Fruit fly (Drosophila melanogaster) whole organism, embryonic: ENCODE data around the gene CG7381.

Source experiments
- Adf1 ChIP-seq: fragments of 200-800 bp; sonication (Bioruptor generic); IDR thresholded peaks from 2 replicates; pipeline ENCODE4 v1.3.6; 2022; ENCODE audit warnings: missing biosample characterization, missing genetic modification characterization
- Atf3 ChIP-seq: fragments of 200-800 bp; sonication (Bioruptor generic); optimal IDR thresholded peaks from 3 replicates; lab custom pipeline; 2016; ENCODE audit warnings: missing biosample characterization, missing genetic modification characterization
- C15 ChIP-seq: fragments of 200-800 bp; sonication (Bioruptor generic); IDR thresholded peaks from 3 replicates; pipeline ENCODE4 v1.3.6; 2022; ENCODE audit warnings: missing biosample characterization, missing genetic modification characterization
- CG10543 ChIP-seq: fragments of 200-800 bp; sonication (Bioruptor generic); optimal IDR thresholded peaks from 3 replicates; lab custom pipeline; 2017; ENCODE audit warnings: missing biosample characterization, mild to moderate bottlenecking, missing genetic modification characterization, moderate library complexity
- CG15479 ChIP-seq: fragments of 200-800 bp; sonication (Bioruptor generic); optimal IDR thresholded peaks from 3 replicates; lab custom pipeline; 2019; ENCODE audit warnings: missing biosample characterization, mild to moderate bottlenecking, missing genetic modification characterization, moderate library complexity
- CG1603 ChIP-seq: fragments of 200-800 bp; sonication (Bioruptor generic); optimal IDR thresholded peaks from 2 replicates; lab custom pipeline; 2019; ENCODE audit warnings: missing biosample characterization, mild to moderate bottlenecking, missing genetic modification characterization, moderate library complexity
- CG17568 ChIP-seq: fragments of 200-800 bp; sonication (Bioruptor generic); optimal IDR thresholded peaks from 2 replicates; lab custom pipeline; 2018; ENCODE audit warnings: missing biosample characterization, mild to moderate bottlenecking, missing genetic modification characterization, moderate library complexity
- CG1792 ChIP-seq: fragments of 200-800 bp; sonication (Bioruptor generic); optimal IDR thresholded peaks from 2 replicates; lab custom pipeline; 2016; ENCODE audit warnings: missing biosample characterization, missing genetic modification characterization
- CG31441 ChIP-seq: fragments of 200-800 bp; sonication (Bioruptor generic); IDR thresholded peaks from 2 replicates; pipeline ENCODE4 v1.3.6; 2022; ENCODE audit warnings: missing biosample characterization, missing genetic modification characterization
- CG32532 ChIP-seq: fragments of 200-800 bp; sonication (Bioruptor generic); IDR thresholded peaks from 2 replicates; pipeline ENCODE4 v1.3.6; 2022; ENCODE audit warnings: missing biosample characterization, missing genetic modification characterization
- CG32772 ChIP-seq: fragments of 200-800 bp; sonication (Bioruptor generic); IDR thresholded peaks from 2 replicates; pipeline ENCODE4 v1.3.6; 2022; ENCODE audit warnings: missing biosample characterization, missing genetic modification characterization
- CG34376 ChIP-seq: fragments of 200-800 bp; sonication (Bioruptor generic); optimal IDR thresholded peaks from 2 replicates; lab custom pipeline; 2018; ENCODE audit warnings: missing biosample characterization, mild to moderate bottlenecking, missing genetic modification characterization
- CG6175 ChIP-seq: fragments of 200-800 bp; sonication (Bioruptor generic); IDR thresholded peaks from 3 replicates; pipeline ENCODE4 v1.3.6; 2022; ENCODE audit warnings: missing biosample characterization, missing genetic modification characterization
- CG6654 ChIP-seq: fragments of 200-800 bp; sonication (Bioruptor generic); optimal IDR thresholded peaks from 2 replicates; lab custom pipeline; 2017; ENCODE audit warnings: missing biosample characterization, mild to moderate bottlenecking, missing genetic modification characterization
- CG7987 ChIP-seq: fragments of 200-800 bp; sonication (Bioruptor generic); optimal IDR thresholded peaks from 2 replicates; lab custom pipeline; 2018; ENCODE audit warnings: missing biosample characterization, mild to moderate bottlenecking, missing genetic modification characterization, moderate library complexity
- CG8359 ChIP-seq: fragments of 200-800 bp; sonication (Bioruptor generic); optimal IDR thresholded peaks from 2 replicates; lab custom pipeline; 2017; ENCODE audit warnings: missing biosample characterization, mild to moderate bottlenecking, missing genetic modification characterization, borderline replicate concordance
- CG9932 ChIP-seq: fragments of 200-800 bp; sonication (Bioruptor generic); IDR thresholded peaks from 2 replicates; pipeline ENCODE4 v1.3.6; 2022; ENCODE audit warnings: missing biosample characterization, missing genetic modification characterization
- CoRest ChIP-seq: fragments of 200-800 bp; sonication (Bioruptor generic); optimal IDR thresholded peaks from 3 replicates; lab custom pipeline; 2018; ENCODE audit warnings: missing biosample characterization, mild to moderate bottlenecking, missing genetic modification characterization, moderate library complexity
- Drgx ChIP-seq: fragments of 200-800 bp; sonication (Bioruptor generic); IDR thresholded peaks from 2 replicates; pipeline ENCODE4 v1.3.6; 2022; ENCODE audit warnings: missing biosample characterization, missing genetic modification characterization
- Ets65A ChIP-seq: fragments of 200-800 bp; sonication (Bioruptor generic); peaks from one replicate; lab custom pipeline; 2016; ENCODE audit warnings: missing biosample characterization, missing genetic modification characterization
- Gsc ChIP-seq: fragments of 200-800 bp; sonication (Bioruptor generic); IDR thresholded peaks from 2 replicates; pipeline ENCODE4 v1.3.6; 2022; ENCODE audit warnings: missing biosample characterization, missing genetic modification characterization
- HmgZ ChIP-seq: fragments of 200-800 bp; sonication (Bioruptor generic); optimal IDR thresholded peaks from 2 replicates; lab custom pipeline; 2018; ENCODE audit warnings: missing biosample characterization, mild to moderate bottlenecking, missing genetic modification characterization
- Lhr ChIP-seq: fragments of 200-800 bp; sonication (Bioruptor generic); optimal IDR thresholded peaks from 3 replicates; lab custom pipeline; 2017; ENCODE audit warnings: mild to moderate bottlenecking, missing biosample characterization, missing genetic modification reagents, missing genetic modification characterization
- NFAT ChIP-seq: fragments of 200-800 bp; sonication (Bioruptor generic); IDR thresholded peaks from 2 replicates; pipeline ENCODE4 v1.3.6; 2022; ENCODE audit warnings: missing biosample characterization, missing genetic modification characterization
- Pdp1 ChIP-seq, 2 experiments: fragments of 200-800 bp; sonication (Bioruptor generic); optimal IDR thresholded peaks; 3 replicates each; lab custom pipeline; 2016; ENCODE audit warnings: missing biosample characterization in 2 of 2, missing genetic modification characterization in 2 of 2, mild to moderate bottlenecking in 1 of 2, moderate library complexity in 1 of 2
- chinmo ChIP-seq: fragments of 200-800 bp; sonication (Bioruptor generic); IDR thresholded peaks from 4 replicates; pipeline ENCODE4 v1.3.6; 2022; ENCODE audit warnings: missing biosample characterization, missing genetic modification characterization; ENCODE audit not compliant: partially characterized antibody
- crol ChIP-seq: fragments of 200-800 bp; sonication (Bioruptor generic); IDR thresholded peaks from 2 replicates; pipeline ENCODE4 v1.3.6; 2022; ENCODE audit warnings: missing biosample characterization, missing genetic modification characterization
- cwo ChIP-seq: fragments of 200-800 bp; sonication (Bioruptor generic); optimal IDR thresholded peaks from 3 replicates; lab custom pipeline; 2017; ENCODE audit warnings: missing biosample characterization, missing genetic modification characterization, mild to moderate bottlenecking, moderate library complexity, missing genetic modification reagents
- en ChIP-seq: fragments of 200-800 bp; sonication (Bioruptor generic); optimal IDR thresholded peaks from 2 replicates; lab custom pipeline; 2016; ENCODE audit warnings: missing biosample characterization, missing genetic modification characterization
- eve ChIP-seq, 2 experiments: fragments of >200 bp; optimal IDR thresholded peaks; 2 replicates each; lab custom pipeline; 2017; ENCODE audit warnings: missing biosample characterization in 2 of 2, missing genetic modification characterization in 2 of 2
- grau ChIP-seq: fragments of 200-800 bp; optimal IDR thresholded peaks from 3 replicates; lab custom pipeline; 2019; ENCODE audit warnings: missing biosample characterization, mild to moderate bottlenecking, missing genetic modification characterization, moderate library complexity
- hkb ChIP-seq, 2 experiments: fragments of 200-800 bp in 1 of 2; fragments of >200 bp in 1 of 2; sonication (Bioruptor generic) in 1 of 2; IDR thresholded peaks in 1 of 2; optimal IDR thresholded peaks in 1 of 2; 2 replicates each; pipeline versions ENCODE4 v1.3.6 to Lab custom; 2017 to 2022; ENCODE audit warnings: missing biosample characterization in 1 of 2, missing genetic modification characterization in 1 of 2
- lab ChIP-seq: fragments of 200-800 bp; sonication (Bioruptor generic); optimal IDR thresholded peaks from 3 replicates; lab custom pipeline; 2017; ENCODE audit warnings: missing biosample characterization, missing genetic modification characterization, mild to moderate bottlenecking, moderate library complexity, missing genetic modification reagents
- odd ChIP-seq: fragments of 200-800 bp; sonication (Bioruptor generic); optimal IDR thresholded peaks from 2 replicates; lab custom pipeline; 2017; ENCODE audit warnings: missing biosample characterization, mild to moderate bottlenecking, missing genetic modification characterization
- pfk ChIP-seq: fragments of 200-800 bp; sonication (Bioruptor generic); optimal IDR thresholded peaks from 2 replicates; lab custom pipeline; 2018; ENCODE audit warnings: missing biosample characterization, mild to moderate bottlenecking, missing genetic modification characterization, moderate library complexity
- pros ChIP-seq: fragments of 200-800 bp; sonication (Bioruptor generic); optimal IDR thresholded peaks from 3 replicates; lab custom pipeline; 2019; ENCODE audit warnings: missing biosample characterization, mild to moderate bottlenecking, missing genetic modification characterization, moderate library complexity
- ranshi ChIP-seq: fragments of 200-800 bp; sonication (Bioruptor generic); IDR thresholded peaks from 2 replicates; pipeline ENCODE4 v1.3.6; 2022; ENCODE audit warnings: missing biosample characterization, missing genetic modification characterization
- rib ChIP-seq: fragments of 200-800 bp; sonication (Bioruptor generic); IDR thresholded peaks from 2 replicates; pipeline ENCODE4 v1.3.6; 2022; ENCODE audit warnings: missing biosample characterization, missing genetic modification characterization
- run ChIP-seq: fragments of 200-800 bp; sonication (Bioruptor generic); optimal IDR thresholded peaks from 3 replicates; lab custom pipeline; 2018; ENCODE audit warnings: missing biosample characterization, mild to moderate bottlenecking, missing genetic modification characterization
- slbo ChIP-seq: fragments of 200-800 bp; sonication (Bioruptor generic); IDR thresholded peaks from 2 replicates; pipeline ENCODE4 v1.3.6; 2022; ENCODE audit warnings: missing biosample characterization, missing genetic modification characterization
- sug ChIP-seq: fragments of 200-800 bp; optimal IDR thresholded peaks from 2 replicates; lab custom pipeline; 2019; ENCODE audit warnings: missing biosample characterization, mild to moderate bottlenecking, missing genetic modification characterization, moderate library complexity
- ttk ChIP-seq: fragments of 200-800 bp; sonication (Bioruptor generic); IDR thresholded peaks from 2 replicates; pipeline ENCODE4 v2.1.2; 2022; ENCODE audit warnings: missing biosample characterization, missing genetic modification characterization

CG7381 gene

DNA sequence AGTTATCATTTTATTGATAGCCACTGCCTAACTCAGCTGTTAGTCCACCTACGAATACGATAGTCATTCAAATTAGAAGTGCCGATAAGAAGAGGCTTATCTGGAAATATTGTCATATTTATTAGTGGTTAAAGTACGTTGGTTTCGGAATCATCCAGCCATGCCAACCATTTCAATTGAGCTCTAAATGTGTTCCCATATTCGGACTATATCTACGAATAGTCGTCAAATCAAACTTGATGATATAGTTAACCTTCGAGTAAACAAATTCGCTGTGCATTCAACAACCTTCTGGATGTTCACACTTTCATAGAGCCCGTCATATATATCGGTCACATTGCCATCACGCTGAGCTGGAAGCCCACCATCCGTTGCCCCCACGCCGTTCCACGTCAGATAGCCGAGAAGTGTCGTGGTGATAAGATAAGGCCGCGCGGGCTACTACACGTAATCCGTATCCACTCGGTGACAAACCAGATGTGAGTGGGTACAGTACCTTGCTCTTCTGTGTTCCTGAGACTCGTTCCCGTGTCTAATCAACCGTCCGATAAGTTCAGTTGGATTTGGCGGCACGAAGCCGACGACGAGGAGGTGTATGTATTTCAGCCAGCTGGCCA, 41.1 kb upstream of the CG7381 start (continued):
- no peak for TF ChIP-seq CG6654 (GFP tag; lab: Kevin White, UChicago)
- TF ChIP-seq slbo = 0 out of 2 replicates have a peak, but pooled peaks have one; percentile 12
- TF ChIP-seq CG34376 (GFP tag; lab: Kevin White, UChicago) = peak; percentile 66
- no peak for TF ChIP-seq CG8359 (GFP tag; lab: Kevin White, UChicago)
- peak; percentile 20 for TF ChIP-seq CG7987 (GFP tag; lab: Kevin White, UChicago)
- peak; percentile 28 for TF ChIP-seq HmgZ
- TF ChIP-seq CG17568 (GFP tag; lab: Kevin White, UChicago) = no peak
- peak; percentile 40 for TF ChIP-seq pros (GFP tag; lab: Kevin White, UChicago)
- TF ChIP-seq hkb (optimal IDR thresholded peaks at IDR 0.05; lab: Kevin White, UChicago) = no peak
- TF ChIP-seq hkb (GFP tag; IDR thresholded peaks at IDR 0.05; lab: Robert Waterston, UW) = 0 out of 2 replicates have a peak, but pooled peaks have one; percentile 24
- TF ChIP-seq CG32532 (GFP tag; lab: Robert Waterston, UW) = 0 out of 2 replicates have a peak, but pooled peaks have one; percentile 8
- peak; percentile 60; the same call in 1 of the 4 replicates for TF ChIP-seq chinmo (GFP tag; lab: Robert Waterston, UW)
- peak; percentile 35 for TF ChIP-seq CG15479 (GFP tag; lab: Kevin White, UChicago)
- peak; percentile 55 for TF ChIP-seq run (tag; lab: Kevin White, UChicago)
- no peak for TF ChIP-seq Lhr (GFP tag; lab: Kevin White, UChicago)

DNA sequence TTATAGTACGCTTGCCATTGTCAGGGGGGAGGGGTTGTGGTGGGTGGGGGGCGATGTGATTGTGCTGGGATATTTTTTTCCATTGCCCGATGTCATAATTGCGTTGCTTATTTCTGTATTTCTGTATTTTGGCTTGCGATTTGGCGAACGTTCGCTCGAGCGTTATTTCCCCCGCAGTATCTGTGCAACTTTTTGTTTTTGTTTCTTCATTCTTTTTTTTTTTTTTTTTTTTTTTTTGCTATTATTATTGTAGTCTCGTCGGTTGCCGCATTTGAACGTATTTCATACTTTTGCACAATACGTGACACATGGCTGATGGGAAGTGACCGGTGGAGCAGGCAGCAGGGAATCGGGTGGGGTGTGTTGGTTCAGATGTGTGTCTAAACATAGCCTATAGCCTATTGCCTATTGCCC, 40.4 kb upstream of the CG7381 start:
- TF ChIP-seq CG31441 (GFP tag; lab: Robert Waterston, UW) = no peak
- TF ChIP-seq lab = peak; percentile 35
- TF ChIP-seq odd (GFP tag; lab: Kevin White, UChicago) = no peak
- no peak for TF ChIP-seq CoRest (tag; lab: Kevin White, UChicago)
- peak; percentile 23 for TF ChIP-seq sug (tag; lab: Kevin White, UChicago)
- TF ChIP-seq pfk (GFP tag; lab: Kevin White, UChicago) = no peak
- TF ChIP-seq Adf1 (GFP tag; lab: Robert Waterston, UW) = 0 out of 2 replicates have a peak, but pooled peaks have one; percentile 9
- peak; percentile 39; the same call in 1 of the 2 replicates for TF ChIP-seq CG32772 (GFP tag; lab: Robert Waterston, UW)
- TF ChIP-seq CG1792 = no peak
- TF ChIP-seq CG10543 = peak; percentile 62
- TF ChIP-seq grau (tag; lab: Kevin White, UChicago) = no peak
- no peak for TF ChIP-seq en (GFP tag; lab: Kevin White, UChicago)
- TF ChIP-seq eve (GFP tag; optimal IDR thresholded peaks at IDR 0.05; lab: Kevin White, UChicago) = no peak
- TF ChIP-seq NFAT = peak; percentile 73; the same call in 1 of the 2 replicates
- no peak for TF ChIP-seq Gsc (GFP tag; lab: Robert Waterston, UW)
- 0 out of 3 replicates have a peak, but pooled peaks have one; percentile 13 for TF ChIP-seq C15
- TF ChIP-seq ranshi = no peak
- no peak for TF ChIP-seq Atf3 (GFP tag; lab: Kevin White, UChicago)
- TF ChIP-seq Drgx (GFP tag; lab: Robert Waterston, UW) = peak; percentile 43
- no peak for TF ChIP-seq CG1603 (tag; lab: Kevin White, UChicago)
- peak; percentile 47 for TF ChIP-seq CG9932 (GFP tag; lab: Robert Waterston, UW)
- no peak for TF ChIP-seq slbo
- TF ChIP-seq cwo (GFP tag; lab: Kevin White, UChicago) = peak; percentile 9
- no peak for TF ChIP-seq Ets65A (GFP tag; lab: Kevin White, UChicago)
- TF ChIP-seq ttk (GFP tag; lab: Robert Waterston, UW) = no peak
- TF ChIP-seq rib = peak; percentile 67; the same call in 1 of the 2 replicates
- peak in 1 of 2 experiments; percentile 65 for TF ChIP-seq Pdp1 (GFP tag; optimal IDR thresholded peaks at IDR 0.05; lab: Kevin White, UChicago)
- TF ChIP-seq crol (GFP tag; lab: Robert Waterston, UW) = peak; percentile 78
- no peak for TF ChIP-seq CG6175 (GFP tag; lab: Robert Waterston, UW)
- peak; percentile 92 for TF ChIP-seq chinmo (GFP tag; lab: Robert Waterston, UW)
- TF ChIP-seq, all 482 proteins: peak for 14
